Worm (Caenorhabditis elegans): Measurements from ENCODE around the gene nlp-69.
A peak's percentile ranks its signal among the peaks of the same experiment; 100 is the strongest.

- no peak for TF ChIP-seq nhr-28 (tag; optimal IDR thresholded peaks at IDR 0.05)
- TF ChIP-seq ztf-11 (tag; optimal IDR thresholded peaks at IDR 0.05): no peak
- no peak for TF ChIP-seq hmg-11 (tag; optimal IDR thresholded peaks at IDR 0.05)
- no peak for TF ChIP-seq snpc-4 (tag; optimal IDR thresholded peaks at IDR 0.05)
- TF ChIP-seq nhr-237 (tag; optimal IDR thresholded peaks at IDR 0.05): no peak
- TF ChIP-seq elt-3 (tag; optimal IDR thresholded peaks at IDR 0.05): no peak
- peak; percentile 28 for TF ChIP-seq nfya-1 (tag; optimal IDR thresholded peaks at IDR 0.05; ENCODE audit: insufficient read depth)
- TF ChIP-seq R02D3.7 (tag; optimal IDR thresholded peaks at IDR 0.05): no peak
- TF ChIP-seq ceh-16 (tag; optimal IDR thresholded peaks at IDR 0.05): no peak
- TF ChIP-seq nhr-25 (tag; optimal IDR thresholded peaks at IDR 0.05): no peak
- TF ChIP-seq nhr-77 (tag; optimal IDR thresholded peaks at IDR 0.05): no peak
- TF ChIP-seq nhr-12 (tag; optimal IDR thresholded peaks at IDR 0.05): no peak
- no peak for TF ChIP-seq egl-27 (tag; optimal IDR thresholded peaks at IDR 0.05)
- no peak for TF ChIP-seq mdl-1 (tag; optimal IDR thresholded peaks at IDR 0.05)
Observed at ce11 chrV:20068389-20068788, 26.4 kb downstream of the nlp-69 start.

Measured in whole organism, L3 larva.